Worm (Caenorhabditis elegans): ENCODE data around the gene ttr-32.
A peak's percentile ranks its signal among the peaks of the same experiment; 100 is the strongest.
"Not testable (repeated sequence)": the region's sequence is repeated elsewhere in the genome, so short reads cannot be mapped to it uniquely, and the experiment has no call there.

Gene ttr-32

ce11 chrIII:7572781-7573400 is 6.7 kb downstream of the ttr-32 start, which contains the start of the genes rpl-9 and lpd-7:
TSS of gene rpl-9 (minus strand) at chrIII:7572831.
TSS of gene lpd-7 (plus strand) at chrIII:7573350.
- peak; percentile 59 for TF ChIP-seq him-1 (tag; optimal IDR thresholded peaks at IDR 0.05)
- TF ChIP-seq W03F9.2 (tag; optimal IDR thresholded peaks at IDR 0.05), result peak; percentile 81
- TF ChIP-seq dao-5 (tag; optimal IDR thresholded peaks at IDR 0.05), result no peak

ce11 chrIII:7579324-7579723 is 13.1 kb downstream of the ttr-32 start, which contains the start of gene mfsd-6:
TSS of gene mfsd-6 (minus strand) at chrIII:7579411.
- no peak for TF ChIP-seq dao-5 (tag; optimal IDR thresholded peaks at IDR 0.05)
- no peak for TF ChIP-seq him-1 (tag; optimal IDR thresholded peaks at IDR 0.05)
- TF ChIP-seq W03F9.2 (tag; optimal IDR thresholded peaks at IDR 0.05), result no peak

- TF ChIP-seq W03F9.2 (tag; optimal IDR thresholded peaks at IDR 0.05) (no peak), him-1 (tag; optimal IDR thresholded peaks at IDR 0.05) (peak; percentile 48)
These were observed 14.4 kb downstream of the ttr-32 start for ce11 chrIII:7580586-7580985.

- TF ChIP-seq W03F9.2 (tag; optimal IDR thresholded peaks at IDR 0.05) (no peak), dao-5 (tag; optimal IDR thresholded peaks at IDR 0.05) (no peak), him-1 (tag; optimal IDR thresholded peaks at IDR 0.05) (no peak)
These were observed 16.7 kb downstream of the ttr-32 start, which contains the start of gene R13A5.10 for ce11 chrIII:7582885-7583284. TSS of gene R13A5.10 (minus strand) at chrIII:7582985.

ce11 chrIII:7584131-7584646 is 18.0 kb downstream of the ttr-32 start, which contains the start of gene cup-5:
TSS of gene cup-5 (plus strand) at chrIII:7584181.
- TF ChIP-seq him-1 (tag; optimal IDR thresholded peaks at IDR 0.05) (peak; percentile 25), W03F9.2 (tag; optimal IDR thresholded peaks at IDR 0.05) (peak; percentile 21), dao-5 (tag; optimal IDR thresholded peaks at IDR 0.05) (no peak)

ce11 chrIII:7588214-7588613 is 22.0 kb downstream of the ttr-32 start, which contains the start of gene R13A5.15:
TSS of gene R13A5.15 (minus strand) at chrIII:7588314.
- TF ChIP-seq dao-5 (tag; optimal IDR thresholded peaks at IDR 0.05) (no peak), him-1 (tag; optimal IDR thresholded peaks at IDR 0.05) (no peak), W03F9.2 (tag; optimal IDR thresholded peaks at IDR 0.05) (no peak)

- no peak for TF ChIP-seq W03F9.2 (tag; optimal IDR thresholded peaks at IDR 0.05)
- TF ChIP-seq dao-5 (tag; optimal IDR thresholded peaks at IDR 0.05), result no peak
- no peak for TF ChIP-seq him-1 (tag; optimal IDR thresholded peaks at IDR 0.05)
These were observed 27.2 kb downstream of the ttr-32 start, which contains the start of gene R13A5.11 for ce11 chrIII:7593285-7593928. TSS of gene R13A5.11 (minus strand) at chrIII:7593335.

ce11 chrIII:7594482-7594881 is 28.3 kb downstream of the ttr-32 start, which contains the start of gene Y80D4G.2:
TSS of gene Y80D4G.2 (minus strand) at chrIII:7594582.
- TF ChIP-seq him-1, W03F9.2, dao-5 (tag; optimal IDR thresholded peaks at IDR 0.05): not testable (repeated sequence)

- TF ChIP-seq dao-5 (tag; optimal IDR thresholded peaks at IDR 0.05) (no peak), W03F9.2 (tag; optimal IDR thresholded peaks at IDR 0.05) (no peak), him-1 (tag; optimal IDR thresholded peaks at IDR 0.05) (no peak)
These were observed 42.0 kb downstream of the ttr-32 start, which contains the start of gene T04A6.3 for ce11 chrIII:7608223-7608622. TSS of gene T04A6.3 (minus strand) at chrIII:7608323.

- no peak for TF ChIP-seq him-1 (tag; optimal IDR thresholded peaks at IDR 0.05)
- no peak for TF ChIP-seq dao-5 (tag; optimal IDR thresholded peaks at IDR 0.05)
- no peak for TF ChIP-seq W03F9.2 (tag; optimal IDR thresholded peaks at IDR 0.05)
These were observed 43.0 kb downstream of the ttr-32 start, which contains the start of gene nsph-4.3 for ce11 chrIII:7609168-7609567. TSS of gene nsph-4.3 (minus strand) at chrIII:7609268.

- no peak for TF ChIP-seq W03F9.2 (tag; optimal IDR thresholded peaks at IDR 0.05)
- TF ChIP-seq dao-5 (tag; optimal IDR thresholded peaks at IDR 0.05), result no peak
- no peak for TF ChIP-seq him-1 (tag; optimal IDR thresholded peaks at IDR 0.05)
These were observed 48.3 kb downstream of the ttr-32 start, which contains the start of gene T04A6.2 for ce11 chrIII:7614530-7614929. TSS of gene T04A6.2 (plus strand) at chrIII:7614830.

ce11 chrIII:7616228-7616627 is 50.0 kb downstream of the ttr-32 start, which contains the start of gene T04A6.1:
TSS of gene T04A6.1 (plus strand) at chrIII:7616528.
- TF ChIP-seq dao-5 (tag; optimal IDR thresholded peaks at IDR 0.05) (no peak), W03F9.2 (tag; optimal IDR thresholded peaks at IDR 0.05) (no peak), him-1 (tag; optimal IDR thresholded peaks at IDR 0.05) (no peak)

Measured in whole organism, L4/young adult.